Fruit fly (Drosophila melanogaster) whole organism, pupa: Measurements from ENCODE around the gene Cyp18a1.

Experiments used
- CG10348 ChIP-seq: fragments of 200-800 bp; sonication (Bioruptor generic); IDR thresholded peaks from 2 replicates; pipeline ENCODE4 v1.3.6; 2022; ENCODE audit warnings: missing biosample characterization, missing genetic modification characterization
- CG12605 ChIP-seq: fragments of 200-800 bp; sonication (Bioruptor generic); IDR thresholded peaks from 2 replicates; pipeline ENCODE4 v1.3.6; 2022; ENCODE audit warnings: missing biosample characterization, missing genetic modification characterization
- CG13204 ChIP-seq: fragments of 200-800 bp; sonication (Bioruptor generic); optimal IDR thresholded peaks from 2 replicates; lab custom pipeline; 2018; ENCODE audit warnings: missing biosample characterization, mild to moderate bottlenecking, missing genetic modification characterization, moderate library complexity
- CG14655 ChIP-seq: fragments of 200-800 bp; sonication (Bioruptor generic); optimal IDR thresholded peaks from 3 replicates; lab custom pipeline; 2017; ENCODE audit warnings: mild to moderate bottlenecking, missing biosample characterization, missing genetic modification reagents, missing genetic modification characterization
- CG15710 ChIP-seq: fragments of 200-800 bp; sonication (Bioruptor generic); optimal IDR thresholded peaks from 2 replicates; lab custom pipeline; 2018; ENCODE audit warnings: missing biosample characterization, mild to moderate bottlenecking, missing genetic modification characterization, moderate library complexity
- CG17806 ChIP-seq: fragments of 200-800 bp; sonication (Bioruptor generic); optimal IDR thresholded peaks from 2 replicates; lab custom pipeline; 2018; ENCODE audit warnings: missing biosample characterization, mild to moderate bottlenecking, missing genetic modification characterization, moderate library complexity
- CG32121 ChIP-seq: fragments of 200-800 bp; sonication (Bioruptor generic); IDR thresholded peaks from 2 replicates; pipeline ENCODE4 v1.3.6; 2022; ENCODE audit warnings: missing biosample characterization, missing genetic modification characterization
- CG34367 ChIP-seq: fragments of 200-800 bp; sonication (Bioruptor generic); optimal IDR thresholded peaks from 2 replicates; lab custom pipeline; 2018; ENCODE audit warnings: missing biosample characterization, mild to moderate bottlenecking, missing genetic modification characterization
- CG4496 ChIP-seq: fragments of 200-800 bp; sonication (Bioruptor generic); IDR thresholded peaks from 3 replicates; pipeline ENCODE4 v1.3.6; 2022; ENCODE audit warnings: missing biosample characterization, missing genetic modification characterization
- CG8159 ChIP-seq: fragments of 200-800 bp; sonication (Bioruptor generic); optimal IDR thresholded peaks from 3 replicates; lab custom pipeline; 2018; ENCODE audit warnings: missing biosample characterization, mild to moderate bottlenecking, missing genetic modification characterization, moderate library complexity
- CG8301 ChIP-seq: fragments of 200-800 bp; sonication (Bioruptor generic); optimal IDR thresholded peaks from 2 replicates; lab custom pipeline; 2018; ENCODE audit warnings: missing biosample characterization, mild to moderate bottlenecking, missing genetic modification characterization
- CG9948 ChIP-seq: fragments of 200-800 bp; sonication (Bioruptor generic); optimal IDR thresholded peaks from 2 replicates; lab custom pipeline; 2018; ENCODE audit warnings: missing biosample characterization, mild to moderate bottlenecking, missing genetic modification characterization, moderate library complexity
- D1 ChIP-seq: fragments of 200-800 bp; sonication (Bioruptor generic); optimal IDR thresholded peaks from 2 replicates; lab custom pipeline; 2018; ENCODE audit warnings: missing biosample characterization, mild to moderate bottlenecking, missing genetic modification characterization, moderate library complexity
- EcR ChIP-seq: fragments of 200-800 bp; sonication (Bioruptor generic); optimal IDR thresholded peaks from 3 replicates; lab custom pipeline; 2019; ENCODE audit warnings: missing biosample characterization, missing genetic modification characterization, mild to moderate bottlenecking, moderate library complexity, missing genetic modification reagents
- Ets98B ChIP-seq: fragments of 200-800 bp; sonication (Bioruptor generic); IDR thresholded peaks from 2 replicates; pipeline ENCODE4 v1.3.6; 2022; ENCODE audit warnings: missing biosample characterization, missing genetic modification characterization
- Pif1A ChIP-seq: fragments of 200-800 bp; sonication (Bioruptor generic); optimal IDR thresholded peaks from 3 replicates; lab custom pipeline; 2016; ENCODE audit warnings: missing biosample characterization, missing genetic modification characterization
- Pif1B ChIP-seq: fragments of 200-800 bp; sonication (Bioruptor generic); optimal IDR thresholded peaks from 3 replicates; lab custom pipeline; 2016; ENCODE audit warnings: missing biosample characterization, missing genetic modification characterization
- Snoo ChIP-seq: fragments of 200-800 bp; sonication (Bioruptor generic); optimal IDR thresholded peaks from 3 replicates; lab custom pipeline; 2017; ENCODE audit warnings: missing biosample characterization, mild to moderate bottlenecking, missing genetic modification characterization, inconsistent platforms
- fd96Ca ChIP-seq: fragments of 200-800 bp; sonication (Bioruptor generic); IDR thresholded peaks from 3 replicates; pipeline ENCODE4 v1.3.6; 2022; ENCODE audit warnings: missing biosample characterization, missing genetic modification characterization
- gl ChIP-seq: fragments of 200-800 bp; sonication (Bioruptor generic); optimal IDR thresholded peaks from 2 replicates; lab custom pipeline; 2018; ENCODE audit warnings: missing biosample characterization, mild to moderate bottlenecking, missing genetic modification characterization
- rn ChIP-seq: fragments of 200-800 bp; sonication (Bioruptor generic); IDR thresholded peaks from 2 replicates; pipeline ENCODE4 v1.3.6; 2022; ENCODE audit warnings: missing biosample characterization, missing genetic modification characterization

Gene Cyp18a1

DNA sequence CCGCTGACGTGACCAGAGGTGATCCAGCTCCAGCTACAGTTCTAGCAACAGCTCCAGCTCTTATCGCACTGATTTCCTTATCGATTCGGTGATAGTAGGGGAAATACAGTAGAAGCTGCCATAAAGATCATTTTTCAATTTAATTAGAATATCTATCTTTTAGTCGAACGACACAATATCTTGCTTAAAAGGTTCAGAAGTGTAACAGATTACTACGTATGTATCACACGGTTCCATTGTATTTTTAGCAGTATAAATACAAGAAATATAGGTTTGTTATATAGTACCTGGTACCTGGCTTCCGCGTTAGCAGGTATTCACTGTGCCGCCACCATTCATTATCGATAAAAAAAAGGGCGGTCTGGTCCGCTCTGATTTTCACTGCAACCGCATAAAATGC is 48.0 kb downstream of the Cyp18a1 start:
- TF ChIP-seq CG14655: peak; percentile 78
- TF ChIP-seq CG32121 (GFP tag; lab: Robert Waterston, UW): no peak
- TF ChIP-seq EcR (GFP tag; lab: Kevin White, UChicago): no peak
- TF ChIP-seq CG17806 (tag; lab: Kevin White, UChicago): peak; percentile 61
- no peak for TF ChIP-seq CG12605 (GFP tag; lab: Robert Waterston, UW)
- peak; percentile 56 for TF ChIP-seq Ets98B
- peak; percentile 66 for TF ChIP-seq CG9948 (tag; lab: Kevin White, UChicago)
- TF ChIP-seq D1 (tag; lab: Kevin White, UChicago): no peak
- peak; percentile 5 for TF ChIP-seq gl (tag; lab: Kevin White, UChicago)
- no peak; the same call in none of the 3 replicates for TF ChIP-seq CG4496 (GFP tag; lab: Robert Waterston, UW)
- no peak for TF ChIP-seq rn (GFP tag; lab: Robert Waterston, UW)
- peak; percentile 63 for TF ChIP-seq CG34367
- peak; percentile 74 for TF ChIP-seq CG15710 (tag; lab: Kevin White, UChicago)
- TF ChIP-seq Snoo (tag; lab: Kevin White, UChicago): peak; percentile 72
- TF ChIP-seq Pif1B (GFP tag; lab: Kevin White, UChicago): no peak
- peak; percentile 71 for TF ChIP-seq CG8301 (tag; lab: Kevin White, UChicago)
- no peak for TF ChIP-seq Pif1A (GFP tag; lab: Kevin White, UChicago)
- TF ChIP-seq CG8159: peak; percentile 75
- TF ChIP-seq fd96Ca: peak; percentile 66; the same call in 2 of the 3 replicates
- TF ChIP-seq CG13204 (GFP tag; lab: Kevin White, UChicago): peak; percentile 35
- TF ChIP-seq CG10348 (GFP tag; lab: Robert Waterston, UW): no peak

dm6 chrX:18643057-18643656 is 49.7 kb downstream of the Cyp18a1 start:
- 0 out of 2 replicates have a peak, but pooled peaks have one; percentile 16 for TF ChIP-seq CG32121 (GFP tag; lab: Robert Waterston, UW)
- no peak for TF ChIP-seq gl (tag; lab: Kevin White, UChicago)
